Worm (Caenorhabditis elegans): ENCODE results near the gene T14G8.2.

Gene T14G8.2

DNA sequence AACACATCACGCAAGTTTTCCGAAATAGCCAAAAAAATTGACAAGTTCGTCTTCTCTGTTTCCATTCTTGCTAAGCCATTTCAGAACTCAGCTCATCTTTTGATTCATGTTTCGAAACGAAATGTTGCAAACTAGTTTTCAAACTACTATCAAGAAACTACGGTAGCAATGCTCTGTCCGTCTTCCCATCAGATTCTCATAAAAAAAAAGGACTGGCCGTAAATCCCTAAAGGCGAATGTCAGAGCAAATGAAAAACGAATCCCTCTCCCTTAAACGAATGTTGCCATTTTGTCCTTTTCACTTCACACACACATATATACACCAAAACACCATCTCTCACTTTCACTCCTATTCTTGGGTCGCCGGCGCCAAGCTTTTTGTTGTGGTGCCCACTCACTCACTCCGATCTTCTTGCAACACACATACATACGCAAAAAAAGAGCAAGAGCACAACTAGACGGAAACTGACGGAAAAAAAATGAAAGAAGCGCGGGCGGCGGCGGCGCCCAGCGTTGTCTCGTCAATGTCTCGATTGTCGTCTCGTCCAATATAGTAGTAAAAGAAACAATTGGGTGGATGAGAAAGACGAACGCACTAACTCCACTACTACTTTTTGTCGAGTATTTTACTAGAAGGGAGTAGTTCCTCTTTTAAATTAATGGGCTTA is 29.9 kb upstream of the T14G8.2 start:
- TF ChIP-seq tbx-7 (tag; optimal IDR thresholded peaks at IDR 0.05) (no peak), syd-9 (tag; optimal IDR thresholded peaks at IDR 0.05) (no peak), sox-2 (GFP tag; IDR thresholded peaks at IDR 0.05) (no peak), pha-4 (tag; optimal IDR thresholded peaks at IDR 0.05) (no peak), ahr-1 (tag; optimal IDR thresholded peaks at IDR 0.05) (no peak), K02D7.2 (tag; optimal IDR thresholded peaks at IDR 0.05) (no peak), rnt-1 (tag; optimal IDR thresholded peaks at IDR 0.05) (no peak), lin-11 (tag; optimal IDR thresholded peaks at IDR 0.05) (no peak), C08G9.2 (tag; optimal IDR thresholded peaks at IDR 0.05) (no peak), ceh-6 (GFP tag; optimal IDR thresholded peaks at IDR 0.05) (no peak), unc-42 (tag; optimal IDR thresholded peaks at IDR 0.05) (no peak), ets-4 (tag; optimal IDR thresholded peaks at IDR 0.05) (no peak), ztf-16 (tag; optimal IDR thresholded peaks at IDR 0.05) (no peak), npax-4 (tag; optimal IDR thresholded peaks at IDR 0.05) (no peak), hlh-15 (tag; optimal IDR thresholded peaks at IDR 0.05) (no peak), fkh-10 (GFP tag; optimal IDR thresholded peaks at IDR 0.05) (no peak), ttx-3 (tag; optimal IDR thresholded peaks at IDR 0.05) (no peak), hlh-30 (tag; optimal IDR thresholded peaks at IDR 0.05; ENCODE audit: insufficient read depth) (no peak), unc-3 (GFP tag; conservative IDR thresholded peaks at IDR 0.05) (no peak), unc-3 (tag; optimal IDR thresholded peaks at IDR 0.05) (no peak)

DNA sequence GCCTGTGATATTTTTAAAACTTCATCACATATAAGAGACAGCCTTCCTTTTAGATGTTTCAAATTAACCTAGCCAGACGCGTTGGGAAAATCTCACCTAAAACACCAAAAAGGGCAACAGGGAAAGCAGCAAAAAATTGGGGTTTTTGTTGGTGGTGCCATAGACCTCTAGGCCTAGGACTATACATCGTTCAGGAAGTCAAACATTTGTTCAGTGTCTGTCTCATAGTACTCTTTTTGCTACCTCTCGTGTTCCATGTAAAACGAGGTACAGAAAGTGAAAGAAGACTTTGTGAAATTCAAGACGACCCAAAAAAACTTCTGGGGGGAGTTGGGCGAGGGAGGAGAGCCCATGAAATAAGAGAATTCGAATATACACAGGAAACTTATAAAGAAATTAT is 28.7 kb upstream of the T14G8.2 start:
- no peak for TF ChIP-seq madf-2 (tag; optimal IDR thresholded peaks at IDR 0.05)
- TF ChIP-seq ceh-24 (tag; optimal IDR thresholded peaks at IDR 0.05), result no peak
- TF ChIP-seq ztf-16 (tag; optimal IDR thresholded peaks at IDR 0.05), result no peak
- TF ChIP-seq T23F11.4 (GFP tag; optimal IDR thresholded peaks at IDR 0.05), result no peak
- no peak for TF ChIP-seq C38D4.7 (GFP tag; optimal IDR thresholded peaks at IDR 0.05)
- no peak for TF ChIP-seq pha-4 (tag; optimal IDR thresholded peaks at IDR 0.05)
- TF ChIP-seq ceh-48 (tag; optimal IDR thresholded peaks at IDR 0.05), result no peak
- TF ChIP-seq che-1 (tag; optimal IDR thresholded peaks at IDR 0.05), result no peak
- TF ChIP-seq unc-55 (GFP tag; optimal IDR thresholded peaks at IDR 0.05), result no peak
- no peak for TF ChIP-seq ceh-34 (tag; optimal IDR thresholded peaks at IDR 0.05)
- no peak for TF ChIP-seq K09A11.1 (tag; optimal IDR thresholded peaks at IDR 0.05; ENCODE audit: insufficient read depth)
- TF ChIP-seq sox-4 (tag; optimal IDR thresholded peaks at IDR 0.05), result no peak
- no peak for TF ChIP-seq pax-1 (tag; optimal IDR thresholded peaks at IDR 0.05)

DNA sequence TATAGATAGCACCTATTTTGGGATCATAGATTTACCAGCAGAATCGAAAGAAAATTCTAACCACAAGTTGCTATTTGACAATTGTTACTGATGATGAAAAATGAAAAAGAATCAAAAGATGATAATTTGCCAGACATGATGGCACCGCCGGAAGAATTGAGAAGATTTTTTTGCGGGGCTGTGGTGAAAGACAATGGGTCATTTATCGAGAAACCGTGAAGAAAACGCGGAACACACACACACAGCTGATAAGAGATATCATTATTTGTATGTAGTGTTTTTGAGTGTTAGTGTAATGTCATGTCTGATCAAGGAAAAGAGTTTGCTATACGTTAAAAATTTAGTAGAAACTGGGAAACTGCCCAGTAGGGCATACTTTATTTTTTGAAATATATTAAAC is 23.0 kb upstream of the T14G8.2 start:
- no peak for TF ChIP-seq pha-4 (tag; optimal IDR thresholded peaks at IDR 0.05)
- TF ChIP-seq Y22D7AL.16 (tag; optimal IDR thresholded peaks at IDR 0.05), result no peak
- TF ChIP-seq elt-2 (tag; optimal IDR thresholded peaks at IDR 0.05), result peak; percentile 35
- no peak for TF ChIP-seq hlh-6 (tag; optimal IDR thresholded peaks at IDR 0.05)

DNA sequence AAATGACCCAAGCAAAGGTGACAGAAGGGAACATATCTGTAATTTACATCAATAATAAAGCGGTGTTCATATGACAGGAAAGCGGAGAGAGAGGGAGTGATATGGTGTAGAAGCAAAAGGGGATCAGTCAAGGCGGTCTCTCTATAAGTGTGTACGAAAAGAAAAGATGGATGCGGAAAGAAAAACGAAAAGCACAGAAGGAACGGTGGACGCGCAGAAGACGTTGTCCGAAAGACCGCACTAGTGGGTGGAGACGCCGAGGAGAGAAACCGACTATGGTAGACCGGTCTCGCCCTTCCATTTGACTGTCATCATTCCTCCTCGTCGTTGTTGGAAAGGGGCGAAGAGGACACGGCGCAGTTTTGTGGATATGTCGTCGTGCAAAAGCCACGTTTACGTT is 14.8 kb upstream of the T14G8.2 start, which contains the start of gene C52G5.2:
Gene C52G5.2 (plus strand): TSS at position 301 of the 400 bp plus-strand sequence.
- TF ChIP-seq ceh-18 (tag; optimal IDR thresholded peaks at IDR 0.05), result no peak
- no peak for TF ChIP-seq ttx-3 (tag; optimal IDR thresholded peaks at IDR 0.05)
- no peak for TF ChIP-seq C38D4.7 (GFP tag; optimal IDR thresholded peaks at IDR 0.05)
- no peak for TF ChIP-seq ceh-6 (GFP tag; optimal IDR thresholded peaks at IDR 0.05)
- TF ChIP-seq F13H6.1 (tag; optimal IDR thresholded peaks at IDR 0.05), result no peak
- no peak for TF ChIP-seq pat-9 (tag; optimal IDR thresholded peaks at IDR 0.05)
- no peak for TF ChIP-seq dve-1 (tag; optimal IDR thresholded peaks at IDR 0.05)
- no peak for TF ChIP-seq lim-6 (tag; optimal IDR thresholded peaks at IDR 0.05)
- TF ChIP-seq tbx-7 (tag; optimal IDR thresholded peaks at IDR 0.05), result no peak
- no peak for TF ChIP-seq elt-4 (tag; optimal IDR thresholded peaks at IDR 0.05)
- no peak for TF ChIP-seq odd-2 (tag; optimal IDR thresholded peaks at IDR 0.05)
- TF ChIP-seq mec-3 (tag; optimal IDR thresholded peaks at IDR 0.05; ENCODE audit: borderline replicate concordance), result no peak
- TF ChIP-seq K02D7.2 (tag; optimal IDR thresholded peaks at IDR 0.05), result no peak
- no peak for TF ChIP-seq nfya-1 (tag; optimal IDR thresholded peaks at IDR 0.05)
- no peak for TF ChIP-seq fax-1 (tag; optimal IDR thresholded peaks at IDR 0.05)
- TF ChIP-seq unc-86 (tag; optimal IDR thresholded peaks at IDR 0.05), result no peak
- no peak for TF ChIP-seq T23F11.4 (GFP tag; optimal IDR thresholded peaks at IDR 0.05)
- no peak for TF ChIP-seq sox-4 (tag; optimal IDR thresholded peaks at IDR 0.05)
- TF ChIP-seq ceh-24 (tag; optimal IDR thresholded peaks at IDR 0.05), result no peak
